Fruit fly (Drosophila melanogaster) whole organism, adult: Measurements from ENCODE around the gene Mgat4a.

Source experiments
- CG11617 ChIP-seq: fragments of 200-800 bp; sonication (Bioruptor generic); optimal IDR thresholded peaks from 2 replicates; lab custom pipeline; 2017; ENCODE audit warnings: mild to moderate bottlenecking, missing biosample characterization, missing genetic modification reagents, missing genetic modification characterization
- CG12768 ChIP-seq: fragments of 200-800 bp; sonication (Bioruptor generic); optimal IDR thresholded peaks from 2 replicates; lab custom pipeline; 2017; ENCODE audit warnings: missing biosample characterization, missing genetic modification characterization, mild to moderate bottlenecking, moderate library complexity, missing genetic modification reagents
- CG14711 ChIP-seq: fragments of 200-800 bp; sonication (Bioruptor generic); optimal IDR thresholded peaks from 2 replicates; lab custom pipeline; 2018; ENCODE audit warnings: missing biosample characterization, mild to moderate bottlenecking, missing genetic modification characterization, moderate library complexity
- CG1620 ChIP-seq: fragments of 200-800 bp; sonication (Bioruptor generic); optimal IDR thresholded peaks from 2 replicates; lab custom pipeline; 2016; ENCODE audit warnings: missing biosample characterization, missing genetic modification characterization
- CG33017 ChIP-seq: fragments of 200-800 bp; sonication (Bioruptor generic); optimal IDR thresholded peaks from 2 replicates; lab custom pipeline; 2018; ENCODE audit warnings: missing biosample characterization, mild to moderate bottlenecking, missing genetic modification characterization, moderate library complexity
- CG5204 ChIP-seq: fragments of 200-800 bp; sonication (Bioruptor generic); optimal IDR thresholded peaks from 2 replicates; lab custom pipeline; 2016; ENCODE audit warnings: missing biosample characterization, missing genetic modification characterization
- CG7045 ChIP-seq: fragments of 200-800 bp; sonication (Bioruptor generic); optimal IDR thresholded peaks from 2 replicates; lab custom pipeline; 2017; ENCODE audit warnings: missing biosample characterization, mild to moderate bottlenecking, missing genetic modification characterization
- CG7101 ChIP-seq: fragments of 200-800 bp; sonication (Bioruptor generic); optimal IDR thresholded peaks from 2 replicates; lab custom pipeline; 2018; ENCODE audit warnings: missing biosample characterization, mild to moderate bottlenecking, missing genetic modification characterization, moderate library complexity
- Clk ChIP-seq: fragments of 200-800 bp; sonication (Bioruptor generic); optimal IDR thresholded peaks from 2 replicates; lab custom pipeline; 2017; ENCODE audit warnings: missing biosample characterization, missing genetic modification characterization
- Crg-1 ChIP-seq: fragments of 200-800 bp; sonication (Bioruptor generic); optimal IDR thresholded peaks from 2 replicates; lab custom pipeline; 2016; ENCODE audit warnings: missing biosample characterization, missing genetic modification characterization
- Hr96 ChIP-seq: fragments of 200-800 bp; sonication (Bioruptor generic); optimal IDR thresholded peaks from 2 replicates; lab custom pipeline; 2016; ENCODE audit warnings: missing biosample characterization, missing genetic modification characterization
- Mnt ChIP-seq: fragments of 200-800 bp; sonication (Bioruptor generic); optimal IDR thresholded peaks from 2 replicates; lab custom pipeline; 2016; ENCODE audit warnings: missing biosample characterization, mild to moderate bottlenecking, missing genetic modification characterization
- bab1 ChIP-seq: fragments of 200-800 bp; sonication (Bioruptor generic); optimal IDR thresholded peaks from 3 replicates; lab custom pipeline; 2019; ENCODE audit warnings: missing biosample characterization, mild to moderate bottlenecking, missing genetic modification characterization, moderate library complexity
- cic ChIP-seq: fragments of 200-800 bp; sonication (Bioruptor generic); optimal IDR thresholded peaks from 2 replicates; lab custom pipeline; 2017; ENCODE audit warnings: missing biosample characterization, mild to moderate bottlenecking, missing genetic modification characterization, moderate library complexity
- cnc ChIP-seq, 2 experiments: fragments of >200 bp; optimal IDR thresholded peaks; 2 replicates each; lab custom pipeline; 2017
- kay ChIP-seq: fragments of 200-800 bp; sonication (Bioruptor generic); peaks from one replicate; lab custom pipeline; 2016; ENCODE audit warnings: missing biosample characterization, missing genetic modification characterization, borderline replicate concordance
- ovo ChIP-seq: fragments of 200-800 bp; sonication (Bioruptor generic); optimal IDR thresholded peaks from 2 replicates; lab custom pipeline; 2016; ENCODE audit warnings: missing biosample characterization, missing genetic modification characterization
- pad ChIP-seq: fragments of 200-800 bp; sonication (Bioruptor generic); optimal IDR thresholded peaks from 3 replicates; lab custom pipeline; 2017; ENCODE audit warnings: missing biosample characterization, missing genetic modification characterization, mild to moderate bottlenecking, moderate library complexity, missing genetic modification reagents
- tj ChIP-seq: fragments of 200-800 bp; sonication (Bioruptor generic); optimal IDR thresholded peaks from 3 replicates; lab custom pipeline; 2017; ENCODE audit warnings: missing biosample characterization, mild to moderate bottlenecking, missing genetic modification characterization, moderate library complexity
- toe ChIP-seq: fragments of 200-800 bp; sonication (Bioruptor generic); optimal IDR thresholded peaks from 2 replicates; lab custom pipeline; 2016; ENCODE audit warnings: missing biosample characterization, missing genetic modification characterization

Mgat4a gene

dm6 chr3L:14786230-14786850, 24.5 kb downstream of the Mgat4a start, which contains the start of the genes bmm and Tdrd3:
Gene bmm, minus strand, starts transcription at chr3L:14786412.
Gene Tdrd3, plus strand, starts transcription at chr3L:14786791.
- TF ChIP-seq CG1620 (GFP tag; lab: Kevin White, UChicago) (peak; percentile 63), pad (GFP tag; lab: Kevin White, UChicago) (peak; percentile 73), CG7101 (tag; lab: Kevin White, UChicago) (peak; percentile 91), tj (peak; percentile 80), CG5204 (GFP tag; lab: Kevin White, UChicago) (peak; percentile 73), cic (GFP tag; lab: Kevin White, UChicago) (peak; percentile 53), CG33017 (tag; lab: Kevin White, UChicago) (peak; percentile 71), Hr96 (GFP tag; lab: Kevin White, UChicago) (peak; percentile 55), Crg-1 (GFP tag; lab: Kevin White, UChicago) (peak; percentile 69), bab1 (GFP tag; lab: Kevin White, UChicago) (peak; percentile 88), Mnt (GFP tag; lab: Kevin White, UChicago) (peak; percentile 57), toe (GFP tag; lab: Kevin White, UChicago) (peak; percentile 82), CG12768 (GFP tag; lab: Kevin White, UChicago) (peak; percentile 64), CG14711 (peak; percentile 80), CG11617 (GFP tag; lab: Kevin White, UChicago) (peak; percentile 93), kay (GFP tag; lab: Kevin White, UChicago) (no peak), ovo (GFP tag; lab: Kevin White, UChicago) (peak; percentile 69), Clk (peak; percentile 77), CG7045 (peak; percentile 82), cnc (optimal IDR thresholded peaks at IDR 0.05; lab: Kevin White, UChicago) (no peak)

dm6 chr3L:14789676-14790075, 27.8 kb downstream of the Mgat4a start, which contains the start of gene Helz:
Gene Helz, plus strand, starts transcription at chr3L:14789935.
- TF ChIP-seq cic (GFP tag; lab: Kevin White, UChicago) (no peak), toe (GFP tag; lab: Kevin White, UChicago) (no peak), ovo (GFP tag; lab: Kevin White, UChicago) (no peak), tj (no peak), CG11617 (GFP tag; lab: Kevin White, UChicago) (no peak), pad (GFP tag; lab: Kevin White, UChicago) (no peak), CG33017 (tag; lab: Kevin White, UChicago) (peak; percentile 22), Hr96 (GFP tag; lab: Kevin White, UChicago) (no peak), Crg-1 (GFP tag; lab: Kevin White, UChicago) (no peak), CG7101 (tag; lab: Kevin White, UChicago) (peak; percentile 66), CG5204 (GFP tag; lab: Kevin White, UChicago) (no peak), CG7045 (no peak), CG14711 (peak; percentile 25), CG1620 (GFP tag; lab: Kevin White, UChicago) (peak; percentile 77), Mnt (GFP tag; lab: Kevin White, UChicago) (peak; percentile 6)

- TF ChIP-seq CG1620 (GFP tag; lab: Kevin White, UChicago) (peak; percentile 97), kay (GFP tag; lab: Kevin White, UChicago) (no peak), Mnt (GFP tag; lab: Kevin White, UChicago) (peak; percentile 91), CG14711 (peak; percentile 83), Clk (peak; percentile 87), Hr96 (GFP tag; lab: Kevin White, UChicago) (peak; percentile 95), cnc (optimal IDR thresholded peaks at IDR 0.05; lab: Kevin White, UChicago) (no peak), Crg-1 (GFP tag; lab: Kevin White, UChicago) (peak; percentile 97), CG12768 (GFP tag; lab: Kevin White, UChicago) (peak; percentile 96), CG33017 (tag; lab: Kevin White, UChicago) (peak; percentile 75), CG7101 (tag; lab: Kevin White, UChicago) (peak; percentile 90), pad (GFP tag; lab: Kevin White, UChicago) (peak; percentile 82), CG7045 (peak; percentile 84), bab1 (GFP tag; lab: Kevin White, UChicago) (peak; percentile 74), toe (GFP tag; lab: Kevin White, UChicago) (peak; percentile 93), CG11617 (GFP tag; lab: Kevin White, UChicago) (peak; percentile 79), ovo (GFP tag; lab: Kevin White, UChicago) (peak; percentile 90), cic (GFP tag; lab: Kevin White, UChicago) (peak; percentile 68), tj (peak; percentile 88), CG5204 (GFP tag; lab: Kevin White, UChicago) (peak; percentile 93)
Observed at dm6 chr3L:14790127-14790589, 28.3 kb downstream of the Mgat4a start.

- TF ChIP-seq kay (GFP tag; lab: Kevin White, UChicago), result no peak
- no peak for TF ChIP-seq bab1 (GFP tag; lab: Kevin White, UChicago)
- no peak for TF ChIP-seq Crg-1 (GFP tag; lab: Kevin White, UChicago)
- no peak for TF ChIP-seq toe (GFP tag; lab: Kevin White, UChicago)
- TF ChIP-seq CG7101 (tag; lab: Kevin White, UChicago), result no peak
- TF ChIP-seq ovo (GFP tag; lab: Kevin White, UChicago), result no peak
Observed at dm6 chr3L:14790849-14791646, 29.2 kb downstream of the Mgat4a start.
